Worm (Caenorhabditis elegans): Measurements from ENCODE around the gene ZK892.3.

ce11 chrII:10035425-10035824, 33.8 kb downstream of the ZK892.3 start:
- TF ChIP-seq ama-1 (optimal IDR thresholded peaks at IDR 0.05) (no peak), ceh-13 (GFP tag; optimal IDR thresholded peaks at IDR 0.05) (no peak), pes-1 (GFP tag; IDR thresholded peaks at IDR 0.05) (no peak), tbx-11 (GFP tag; IDR thresholded peaks at IDR 0.05) (no peak), flt-1 (GFP tag; IDR thresholded peaks at IDR 0.05) (no peak), scrt-1 (GFP tag; IDR thresholded peaks at IDR 0.05) (no peak), sea-1 (GFP tag; conservative IDR thresholded peaks at IDR 0.05) (no peak), F13C5.2 (tag; optimal IDR thresholded peaks at IDR 0.05) (no peak), aly-1 (tag; optimal IDR thresholded peaks at IDR 0.05) (no peak), hmg-4 (GFP tag; optimal IDR thresholded peaks at IDR 0.05) (no peak), hnd-1 (tag; optimal IDR thresholded peaks at IDR 0.05) (no peak), ets-7 (tag; optimal IDR thresholded peaks at IDR 0.05) (no peak), tbx-37 (GFP tag; conservative IDR thresholded peaks at IDR 0.05) (no peak), B0310.2 (tag; optimal IDR thresholded peaks at IDR 0.05) (no peak)
